Worm (Caenorhabditis elegans) whole organism, L4 larva: Measurements from ENCODE around the gene Y39A3B.7.

Source experiments
- F10B5.3 ChIP-seq: sonication (generic microtip); optimal IDR thresholded peaks from 2 replicates; lab custom pipeline; 2016; ENCODE audit warnings: mild to moderate bottlenecking, missing genetic modification characterization, missing compliant biosample characterization
- F49E8.2 ChIP-seq: sonication (generic microtip); optimal IDR thresholded peaks from 2 replicates; lab custom pipeline; 2016; ENCODE audit warnings: missing compliant biosample characterization, mild to moderate bottlenecking, missing genetic modification characterization, borderline replicate concordance
- T20F7.1 ChIP-seq: fragments of 200-800 bp; sonication (Bioruptor generic); optimal IDR thresholded peaks from 2 replicates; lab custom pipeline; 2018; ENCODE audit warnings: mild to moderate bottlenecking, missing genetic modification characterization, missing compliant biosample characterization
- Y48G9A.11 ChIP-seq: fragments of 200-800 bp; sonication (Bioruptor generic); IDR thresholded peaks from 2 replicates; pipeline ENCODE4 v1.3.6; 2022; ENCODE audit warnings: missing genetic modification reagents, missing genetic modification characterization, missing compliant biosample characterization
- Y75B8A.6 ChIP-seq: fragments of 200-800 bp; sonication (Bioruptor generic); IDR thresholded peaks from 2 replicates; pipeline ENCODE4 v1.3.6; 2022; ENCODE audit warnings: missing genetic modification reagents, missing genetic modification characterization, missing compliant biosample characterization
- aha-1 ChIP-seq: fragments of 150-350 bp; peaks from one replicate; lab custom pipeline; 2014; ENCODE audit warnings: missing biosample characterization, missing genetic modification characterization
- ama-1 ChIP-seq: fragments of 150-350 bp; optimal IDR thresholded peaks from 2 replicates; lab custom pipeline; 2014; ENCODE audit warnings: inconsistent platforms, mixed read lengths
- ceh-32 ChIP-seq: sonication (generic microtip); optimal IDR thresholded peaks from 2 replicates; lab custom pipeline; 2016; ENCODE audit warnings: mild to moderate bottlenecking, missing genetic modification characterization, missing compliant biosample characterization; ENCODE audit not compliant: poor library complexity
- ceh-62 ChIP-seq: sonication (generic microtip); optimal IDR thresholded peaks from 2 replicates; lab custom pipeline; 2017; ENCODE audit warnings: missing biosample characterization, missing genetic modification characterization
- ces-1 ChIP-seq: fragments of 150-350 bp; sonication (generic microtip); optimal IDR thresholded peaks from 4 replicates; lab custom pipeline; 2014; ENCODE audit warnings: missing biosample characterization, missing genetic modification reagents, missing genetic modification characterization
- ctbp-1 ChIP-seq: fragments of 200-800 bp; sonication (Bioruptor generic); IDR thresholded peaks from 2 replicates; pipeline ENCODE4 v1.3.6; 2022; ENCODE audit warnings: missing genetic modification reagents, missing genetic modification characterization, missing compliant biosample characterization
- dmd-8 ChIP-seq: fragments of 200-800 bp; sonication (Bioruptor generic); IDR thresholded peaks from 2 replicates; pipeline ENCODE4 v1.3.6; 2022; ENCODE audit warnings: missing genetic modification characterization, missing compliant biosample characterization
- dpl-1 ChIP-seq: fragments of 150-350 bp; optimal IDR thresholded peaks from 2 replicates; lab custom pipeline; 2014; ENCODE audit warnings: missing biosample characterization, missing genetic modification reagents, missing genetic modification characterization
- egl-43 ChIP-seq: fragments of 200-800 bp; sonication (Bioruptor generic); IDR thresholded peaks from 2 replicates; pipeline ENCODE4 v1.3.6; 2022; ENCODE audit warnings: missing genetic modification reagents, missing genetic modification characterization, missing compliant biosample characterization
- fkh-10 ChIP-seq: fragments of 150-350 bp; optimal IDR thresholded peaks from 2 replicates; lab custom pipeline; 2014; ENCODE audit warnings: missing biosample characterization, missing genetic modification reagents, missing genetic modification characterization
- fos-1 ChIP-seq: fragments of 150-350 bp; optimal IDR thresholded peaks from 2 replicates; lab custom pipeline; 2014; ENCODE audit warnings: missing biosample characterization, missing genetic modification characterization
- hif-1 ChIP-seq, 2 experiments: sonication (generic microtip); optimal IDR thresholded peaks; 2 replicates each; lab custom pipeline; 2016 to 2017; ENCODE audit warnings: missing compliant biosample characterization in 2 of 2, missing genetic modification characterization in 2 of 2, missing genetic modification reagents in 2 of 2, missing genotype in 2 of 2, mild to moderate bottlenecking in 1 of 2
- hlh-30 ChIP-seq: sonication (generic microtip); optimal IDR thresholded peaks from 2 replicates; lab custom pipeline; 2017; ENCODE audit warnings: antibody characterized with exemption, mild to moderate bottlenecking, missing genetic modification characterization, missing compliant biosample characterization; ENCODE audit not compliant: insufficient read depth
- jun-1 ChIP-seq: fragments of 150-350 bp; optimal IDR thresholded peaks from 2 replicates; lab custom pipeline; 2014; ENCODE audit warnings: missing biosample characterization, missing genetic modification reagents, missing genetic modification characterization
- lim-7 ChIP-seq: fragments of 200-800 bp; sonication (Bioruptor generic); IDR thresholded peaks from 2 replicates; pipeline ENCODE4 v1.3.6; 2022; ENCODE audit warnings: missing genetic modification characterization, missing compliant biosample characterization
- lin-29 ChIP-seq: fragments of 200-800 bp; sonication (Bioruptor generic); IDR thresholded peaks from 2 replicates; pipeline ENCODE4 v1.3.6; 2022; ENCODE audit warnings: missing genetic modification reagents, missing genetic modification characterization, missing compliant biosample characterization
- lin-38 ChIP-seq: fragments of 200-800 bp; sonication (Bioruptor generic); IDR thresholded peaks from 2 replicates; pipeline ENCODE4 v1.3.6; 2022; ENCODE audit warnings: missing genetic modification reagents, missing genetic modification characterization, missing compliant biosample characterization
- madf-9 ChIP-seq: fragments of 200-800 bp; sonication (Bioruptor generic); conservative IDR thresholded peaks from 2 replicates; pipeline ENCODE4 v1.3.6; 2022; ENCODE audit warnings: missing genetic modification reagents, missing genetic modification characterization, missing compliant biosample characterization
- mep-1 ChIP-seq: fragments of 150-350 bp; sonication (generic microtip); optimal IDR thresholded peaks from 3 replicates; lab custom pipeline; 2014; ENCODE audit warnings: missing biosample characterization, missing genetic modification characterization
- mes-2 ChIP-seq: sonication (generic microtip); optimal IDR thresholded peaks from 2 replicates; lab custom pipeline; 2016; ENCODE audit warnings: missing genotype, mild to moderate bottlenecking, missing genetic modification characterization, missing compliant biosample characterization; ENCODE audit not compliant: poor library complexity, severe bottlenecking
- nhr-11 ChIP-seq: fragments of 150-350 bp; optimal IDR thresholded peaks from 2 replicates; lab custom pipeline; 2014; ENCODE audit warnings: missing biosample characterization, missing genetic modification characterization
- nhr-111 ChIP-seq: fragments of 200-800 bp; sonication (Bioruptor generic); optimal IDR thresholded peaks from 2 replicates; lab custom pipeline; 2018; ENCODE audit warnings: mild to moderate bottlenecking, missing genetic modification characterization, missing compliant biosample characterization
- nhr-28 ChIP-seq: fragments of 150-350 bp; optimal IDR thresholded peaks from 2 replicates; lab custom pipeline; 2014; ENCODE audit warnings: missing biosample characterization, missing genetic modification characterization
- nhr-48 ChIP-seq: sonication (generic microtip); optimal IDR thresholded peaks from 2 replicates; lab custom pipeline; 2016; ENCODE audit warnings: mild to moderate bottlenecking, missing genetic modification characterization, missing compliant biosample characterization
- nhr-6 ChIP-seq: fragments of 150-350 bp; optimal IDR thresholded peaks from 2 replicates; lab custom pipeline; 2014; ENCODE audit warnings: missing biosample characterization, missing genetic modification characterization
- nhr-76 ChIP-seq: fragments of 150-350 bp; optimal IDR thresholded peaks from 2 replicates; lab custom pipeline; 2014; ENCODE audit warnings: missing biosample characterization, missing genetic modification characterization
- pqm-1 ChIP-seq: sonication (generic microtip); optimal IDR thresholded peaks from 2 replicates; lab custom pipeline; 2017; ENCODE audit warnings: missing biosample characterization, missing genetic modification characterization
- rbr-2 ChIP-seq: sonication (generic microtip); optimal IDR thresholded peaks from 2 replicates; lab custom pipeline; 2016; ENCODE audit warnings: missing genotype, missing genetic modification characterization, missing compliant biosample characterization
- set-16 ChIP-seq: fragments of 200-800 bp; sonication (Bioruptor generic); IDR thresholded peaks from 2 replicates; pipeline ENCODE4 v1.3.6; 2022; ENCODE audit warnings: missing genetic modification reagents, missing genetic modification characterization, missing compliant biosample characterization
- unc-62 ChIP-seq, 3 experiments: fragments of 150-350 bp in 1 of 3; sonication (generic microtip); optimal IDR thresholded peaks in 2 of 3; peaks in 1 of 3; 1 replicate in 1 of 3; 2 replicates in 2 of 3; lab custom pipeline; 2014 to 2017; ENCODE audit warnings: missing biosample characterization in 3 of 3, missing genetic modification characterization in 3 of 3, missing genetic modification reagents in 3 of 3, missing genotype in 1 of 3
- vab-7 ChIP-seq: fragments of 200-800 bp; sonication (Bioruptor generic); IDR thresholded peaks from 2 replicates; pipeline ENCODE4 v1.3.6; 2022; ENCODE audit warnings: missing genetic modification reagents, missing genetic modification characterization, missing compliant biosample characterization
- zip-2 ChIP-seq: fragments of 150-350 bp; optimal IDR thresholded peaks from 2 replicates; lab custom pipeline; 2014; ENCODE audit warnings: missing biosample characterization, missing genetic modification characterization
- ztf-7 ChIP-seq: fragments of 150-350 bp; optimal IDR thresholded peaks from 2 replicates; lab custom pipeline; 2014; ENCODE audit warnings: missing biosample characterization, missing genetic modification characterization

The Y39A3B.7 gene

ce11 chrIII:1981467-1981866, 3.3 kb downstream of the Y39A3B.7 start:
- TF ChIP-seq vab-7 (GFP tag; lab: Robert Waterston, UW) (peak; percentile 35; the same call in 1 of the 2 replicates), ceh-62 (no peak), F10B5.3 (tag; lab: Kevin White, UChicago) (no peak)

- TF ChIP-seq nhr-111 (no peak), aha-1 (tag; lab: Kevin White, UChicago) (peak; percentile 17), unc-62 (GFP tag; optimal IDR thresholded peaks at IDR 0.05 in 1 of 2; lab: Kevin White, UChicago) (peak in 1 of 2 experiments; percentile 96), unc-62 (tag; optimal IDR thresholded peaks at IDR 0.05; lab: Kevin White, UChicago) (no peak)
These were observed 7.3 kb downstream of the Y39A3B.7 start for ce11 chrIII:1977424-1977823.

- TF ChIP-seq mep-1 (no peak), dpl-1 (GFP tag; lab: Kevin White, UChicago) (no peak), zip-2 (no peak), pqm-1 (tag; lab: Kevin White, UChicago) (no peak), F10B5.3 (tag; lab: Kevin White, UChicago) (no peak), dmd-8 (GFP tag; lab: Robert Waterston, UW) (no peak), madf-9 (no peak)
These were observed 8.1 kb downstream of the Y39A3B.7 start, which contains the start of gene R155.3 for ce11 chrIII:1976642-1977041. TSS of gene R155.3 (minus strand) at chrIII:1976742.

ce11 chrIII:1975992-1976391, 8.8 kb downstream of the Y39A3B.7 start:
- TF ChIP-seq set-16 (GFP tag; lab: Robert Waterston, UW) (peak; percentile 73), ceh-32 (tag; lab: Kevin White, UChicago) (no peak), ces-1 (no peak), jun-1 (tag; lab: Kevin White, UChicago) (no peak), Y75B8A.6 (GFP tag; lab: Robert Waterston, UW) (no peak), lin-29 (GFP tag; lab: Robert Waterston, UW) (no peak), lin-38 (GFP tag; lab: Robert Waterston, UW) (no peak), Y48G9A.11 (no peak), egl-43 (GFP tag; lab: Robert Waterston, UW) (peak; percentile 52; the same call in 1 of the 2 replicates)

- TF ChIP-seq ceh-32 (tag; lab: Kevin White, UChicago) = no peak
- TF ChIP-seq nhr-11 (tag; lab: Kevin White, UChicago) = no peak
- no peak for TF ChIP-seq fos-1 (tag; lab: Kevin White, UChicago)
- TF ChIP-seq lim-7 = no peak
- TF ChIP-seq fkh-10 = no peak
- peak in 1 of 2 experiments; percentile 12 for TF ChIP-seq unc-62 (GFP tag; optimal IDR thresholded peaks at IDR 0.05 in 1 of 2; lab: Kevin White, UChicago)
- TF ChIP-seq unc-62 (tag; optimal IDR thresholded peaks at IDR 0.05; lab: Kevin White, UChicago) = no peak
These were observed 14.3 kb downstream of the Y39A3B.7 start, which contains the start of gene R155.5 for ce11 chrIII:1970433-1970832. TSS of gene R155.5 (minus strand) at chrIII:1970533.

- TF ChIP-seq lim-7 (no peak), F49E8.2 (tag; lab: Kevin White, UChicago) (no peak), egl-43 (GFP tag; lab: Robert Waterston, UW) (no peak), ama-1 (no peak), rbr-2 (tag; lab: Kevin White, UChicago) (no peak), nhr-6 (tag; lab: Kevin White, UChicago) (no peak), hif-1 (tag; optimal IDR thresholded peaks at IDR 0.05; lab: Kevin White, UChicago) (no peak), T20F7.1 (GFP tag; lab: Kevin White, UChicago) (no peak), nhr-76 (no peak), nhr-48 (tag; lab: Kevin White, UChicago) (no peak), dpl-1 (GFP tag; lab: Kevin White, UChicago) (no peak), mes-2 (no peak), ztf-7 (no peak), ctbp-1 (no peak), hlh-30 (tag; lab: Kevin White, UChicago) (no peak), nhr-28 (tag; lab: Kevin White, UChicago) (no peak)
These were observed 15.0 kb downstream of the Y39A3B.7 start, which contains the start of gene moa-1 for ce11 chrIII:1969802-1970201. TSS of gene moa-1 (minus strand) at chrIII:1969902.
